Worm (Caenorhabditis elegans) whole organism, late embryonic: ENCODE data around the gene ddo-2.
"Not testable (repeated sequence)": the region's sequence is repeated elsewhere in the genome, so short reads cannot be mapped to it uniquely, and the experiment has no call there.

Experiments
- C08G9.2 ChIP-seq: sonication (generic microtip); optimal IDR thresholded peaks from 2 replicates; lab custom pipeline; 2016; ENCODE audit warnings: mild to moderate bottlenecking, missing genetic modification characterization, moderate library complexity, missing compliant biosample characterization
- T23F11.4 ChIP-seq: fragments of 200-800 bp; sonication (Bioruptor generic); optimal IDR thresholded peaks from 2 replicates; lab custom pipeline; 2018; ENCODE audit warnings: mild to moderate bottlenecking, missing genetic modification characterization, missing compliant biosample characterization
- ceh-24 ChIP-seq: sonication (generic microtip); optimal IDR thresholded peaks from 2 replicates; lab custom pipeline; 2016; ENCODE audit warnings: mild to moderate bottlenecking, missing genetic modification characterization, missing compliant biosample characterization
- ceh-34 ChIP-seq: sonication (generic microtip); optimal IDR thresholded peaks from 2 replicates; lab custom pipeline; 2016; ENCODE audit warnings: mild to moderate bottlenecking, missing genetic modification characterization, missing compliant biosample characterization
- ceh-6 ChIP-seq: fragments of 200-800 bp; sonication (Bioruptor generic); optimal IDR thresholded peaks from 2 replicates; lab custom pipeline; 2018; ENCODE audit warnings: mild to moderate bottlenecking, missing genetic modification characterization, missing compliant biosample characterization
- ceh-9 ChIP-seq: sonication (generic microtip); optimal IDR thresholded peaks from 2 replicates; lab custom pipeline; 2016; ENCODE audit warnings: mild to moderate bottlenecking, missing genetic modification characterization, inconsistent platforms, missing compliant biosample characterization
- dmd-4 ChIP-seq: sonication (generic microtip); optimal IDR thresholded peaks from 2 replicates; lab custom pipeline; 2016; ENCODE audit warnings: borderline replicate concordance, missing genetic modification characterization, missing compliant biosample characterization
- dve-1 ChIP-seq: sonication (generic microtip); optimal IDR thresholded peaks from 2 replicates; lab custom pipeline; 2017; ENCODE audit warnings: antibody characterized with exemption, mild to moderate bottlenecking, missing genetic modification characterization, missing compliant biosample characterization
- elt-2 ChIP-seq: sonication (generic microtip); optimal IDR thresholded peaks from 2 replicates; lab custom pipeline; 2016; ENCODE audit warnings: missing genetic modification reagents, missing genetic modification characterization, missing compliant biosample characterization
- elt-4 ChIP-seq: sonication (generic microtip); optimal IDR thresholded peaks from 2 replicates; lab custom pipeline; 2016; ENCODE audit warnings: missing genetic modification characterization, missing compliant biosample characterization
- ets-4 ChIP-seq: sonication (generic microtip); optimal IDR thresholded peaks from 2 replicates; lab custom pipeline; 2016; ENCODE audit warnings: missing genetic modification characterization, missing compliant biosample characterization
- fax-1 ChIP-seq: sonication (generic microtip); optimal IDR thresholded peaks from 2 replicates; lab custom pipeline; 2016; ENCODE audit warnings: missing genotype, missing genetic modification characterization, missing compliant biosample characterization
- fkh-6 ChIP-seq: sonication (generic microtip); optimal IDR thresholded peaks from 2 replicates; lab custom pipeline; 2016; ENCODE audit warnings: missing genetic modification characterization, missing compliant biosample characterization
- hlh-13 ChIP-seq: fragments of 200-800 bp; sonication (Bioruptor generic); optimal IDR thresholded peaks from 2 replicates; lab custom pipeline; 2018; ENCODE audit warnings: mild to moderate bottlenecking, missing genetic modification characterization, missing compliant biosample characterization
- hlh-15 ChIP-seq: sonication (generic microtip); optimal IDR thresholded peaks from 2 replicates; lab custom pipeline; 2016; ENCODE audit warnings: missing genetic modification characterization, missing compliant biosample characterization
- hlh-30 ChIP-seq: sonication (generic microtip); optimal IDR thresholded peaks from 2 replicates; lab custom pipeline; 2017; ENCODE audit warnings: antibody characterized with exemption, missing genetic modification characterization, missing compliant biosample characterization; ENCODE audit not compliant: insufficient read depth
- hlh-8 ChIP-seq: sonication (generic microtip); optimal IDR thresholded peaks from 2 replicates; lab custom pipeline; 2016; ENCODE audit warnings: missing genotype, missing genetic modification characterization, missing compliant biosample characterization
- lim-6 ChIP-seq: sonication (generic microtip); optimal IDR thresholded peaks from 2 replicates; lab custom pipeline; 2016; ENCODE audit warnings: missing genetic modification characterization, missing compliant biosample characterization
- lin-11 ChIP-seq: fragments of 200-800 bp; sonication (Bioruptor generic); optimal IDR thresholded peaks from 2 replicates; lab custom pipeline; 2018; ENCODE audit warnings: mild to moderate bottlenecking, missing genetic modification characterization, missing compliant biosample characterization
- madf-2 ChIP-seq: sonication (generic microtip); optimal IDR thresholded peaks from 2 replicates; lab custom pipeline; 2017; ENCODE audit warnings: missing genetic modification characterization, missing compliant biosample characterization
- nfya-1 ChIP-seq: sonication (generic microtip); optimal IDR thresholded peaks from 2 replicates; lab custom pipeline; 2017; ENCODE audit warnings: missing genetic modification characterization, mild to moderate bottlenecking, missing compliant biosample characterization, antibody characterized with exemption, moderate library complexity
- nhr-11 ChIP-seq: fragments of 150-350 bp; optimal IDR thresholded peaks from 2 replicates; lab custom pipeline; 2014; ENCODE audit warnings: missing biosample characterization, missing genetic modification characterization
- odd-2 ChIP-seq: sonication (generic microtip); optimal IDR thresholded peaks from 2 replicates; lab custom pipeline; 2017; ENCODE audit warnings: antibody characterized with exemption, mild to moderate bottlenecking, missing genetic modification characterization, missing compliant biosample characterization
- pag-3 ChIP-seq: sonication (generic microtip); optimal IDR thresholded peaks from 2 replicates; lab custom pipeline; 2016; ENCODE audit warnings: missing compliant biosample characterization, missing genetic modification characterization, borderline replicate concordance
- pat-9 ChIP-seq: fragments of 200-800 bp; sonication (Bioruptor generic); optimal IDR thresholded peaks from 2 replicates; lab custom pipeline; 2018; ENCODE audit warnings: mild to moderate bottlenecking, missing genetic modification characterization, moderate library complexity, missing compliant biosample characterization
- pha-4 ChIP-seq: fragments of 150-350 bp; optimal IDR thresholded peaks from 2 replicates; lab custom pipeline; 2018; ENCODE audit warnings: missing biosample characterization, missing genetic modification reagents, missing genetic modification characterization
- pqm-1 ChIP-seq: sonication (generic microtip); optimal IDR thresholded peaks from 2 replicates; lab custom pipeline; 2016; ENCODE audit warnings: missing genetic modification characterization, missing compliant biosample characterization
- pros-1 ChIP-seq: fragments of 150-350 bp; optimal IDR thresholded peaks from 2 replicates; lab custom pipeline; 2014; ENCODE audit warnings: missing biosample characterization, missing genetic modification reagents, missing genetic modification characterization
- ref-2 ChIP-seq: sonication (generic microtip); optimal IDR thresholded peaks from 2 replicates; lab custom pipeline; 2016; ENCODE audit warnings: missing genetic modification characterization, missing compliant biosample characterization
- tbx-2 ChIP-seq: sonication (generic microtip); optimal IDR thresholded peaks from 2 replicates; lab custom pipeline; 2016; ENCODE audit warnings: missing genetic modification characterization, missing compliant biosample characterization
- ttx-3 ChIP-seq: sonication (generic microtip); optimal IDR thresholded peaks from 2 replicates; lab custom pipeline; 2016; ENCODE audit warnings: missing genetic modification reagents, missing genetic modification characterization, missing compliant biosample characterization
- unc-3 ChIP-seq, 2 experiments: fragments of 200-800 bp in 1 of 2; sonication (Bioruptor generic) in 1 of 2; sonication (generic microtip) in 1 of 2; conservative IDR thresholded peaks in 1 of 2; optimal IDR thresholded peaks in 1 of 2; 2 replicates each; pipeline versions ENCODE4 v1.3.6 to Lab custom; 2016 to 2022; ENCODE audit warnings: missing compliant biosample characterization in 2 of 2, missing genetic modification characterization in 2 of 2, missing genetic modification reagents in 1 of 2
- unc-42 ChIP-seq: sonication (generic microtip); optimal IDR thresholded peaks from 2 replicates; lab custom pipeline; 2016; ENCODE audit warnings: missing genotype, missing genetic modification characterization, missing compliant biosample characterization
- unc-86 ChIP-seq: sonication (generic microtip); optimal IDR thresholded peaks from 2 replicates; lab custom pipeline; 2016; ENCODE audit warnings: missing genetic modification characterization, missing compliant biosample characterization
- zip-5 ChIP-seq: sonication (generic microtip); optimal IDR thresholded peaks from 2 replicates; lab custom pipeline; 2016; ENCODE audit warnings: missing genetic modification characterization, missing compliant biosample characterization
- ztf-16 ChIP-seq: sonication (generic microtip); optimal IDR thresholded peaks from 2 replicates; lab custom pipeline; 2017; ENCODE audit warnings: missing genetic modification characterization, missing compliant biosample characterization

The ddo-2 gene

ce11 chrV:7449303-7449827, 13.9 kb upstream of the ddo-2 start, which contains the start of gene try-12:
Gene try-12, plus strand, starts transcription at chrV:7449353.
- TF ChIP-seq ref-2 (no peak), pha-4 (no peak), unc-42 (tag; lab: Kevin White, UChicago) (no peak), dve-1 (tag; lab: Kevin White, UChicago) (no peak), lim-6 (tag; lab: Kevin White, UChicago) (no peak), fkh-6 (tag; lab: Kevin White, UChicago) (no peak), fax-1 (no peak), elt-4 (tag; lab: Kevin White, UChicago) (no peak), tbx-2 (tag; lab: Kevin White, UChicago) (no peak), hlh-30 (tag; lab: Kevin White, UChicago) (no peak), T23F11.4 (GFP tag; lab: Kevin White, UChicago) (no peak), pag-3 (tag; lab: Kevin White, UChicago) (no peak), unc-3 (GFP tag; conservative IDR thresholded peaks at IDR 0.05; lab: Robert Waterston, UW) (no peak), unc-3 (tag; optimal IDR thresholded peaks at IDR 0.05; lab: Kevin White, UChicago) (no peak), ets-4 (tag; lab: Kevin White, UChicago) (no peak), ceh-9 (tag; lab: Kevin White, UChicago) (no peak), pqm-1 (tag; lab: Kevin White, UChicago) (no peak), hlh-15 (tag; lab: Kevin White, UChicago) (no peak), hlh-8 (no peak), zip-5 (tag; lab: Kevin White, UChicago) (no peak), dmd-4 (tag; lab: Kevin White, UChicago) (no peak)

- TF ChIP-seq pros-1 (tag; lab: Kevin White, UChicago): no peak
- no peak for TF ChIP-seq lin-11
- no peak for TF ChIP-seq odd-2 (tag; lab: Kevin White, UChicago)
- no peak for TF ChIP-seq ttx-3 (tag; lab: Kevin White, UChicago)
- TF ChIP-seq ceh-6 (GFP tag; lab: Kevin White, UChicago): no peak
- no peak for TF ChIP-seq hlh-30 (tag; lab: Kevin White, UChicago)
- no peak for TF ChIP-seq unc-86 (tag; lab: Kevin White, UChicago)
- no peak for TF ChIP-seq ceh-9 (tag; lab: Kevin White, UChicago)
- no peak for TF ChIP-seq nhr-11 (tag; lab: Kevin White, UChicago)
- no peak for TF ChIP-seq C08G9.2 (tag; lab: Kevin White, UChicago)
- TF ChIP-seq pat-9: no peak
- TF ChIP-seq dmd-4 (tag; lab: Kevin White, UChicago): no peak
- no peak for TF ChIP-seq hlh-13 (GFP tag; lab: Kevin White, UChicago)
- no peak for TF ChIP-seq madf-2
- TF ChIP-seq elt-2 (tag; lab: Kevin White, UChicago): no peak
- no peak for TF ChIP-seq nfya-1 (tag; lab: Kevin White, UChicago)
- TF ChIP-seq ceh-24 (tag; lab: Kevin White, UChicago): no peak
- TF ChIP-seq hlh-15 (tag; lab: Kevin White, UChicago): no peak
- no peak for TF ChIP-seq ceh-34 (tag; lab: Kevin White, UChicago)
- TF ChIP-seq unc-3 (GFP tag; conservative IDR thresholded peaks at IDR 0.05; lab: Robert Waterston, UW): no peak
- TF ChIP-seq unc-3 (tag; optimal IDR thresholded peaks at IDR 0.05; lab: Kevin White, UChicago): no peak
These were observed 11.5 kb upstream of the ddo-2 start, which contains the start of gene F25E5.5 for ce11 chrV:7446965-7447364. Gene F25E5.5, plus strand, starts transcription at chrV:7447265.

- TF ChIP-seq ztf-16 (tag; lab: Kevin White, UChicago); odd-2 (tag; lab: Kevin White, UChicago); pha-4: not testable (repeated sequence)
These were observed 8.8 kb upstream of the ddo-2 start, which contains the start of gene nhr-141 for ce11 chrV:7444331-7444730. Gene nhr-141, plus strand, starts transcription at chrV:7444661.
